Fruit fly (Drosophila melanogaster) S2 (cell line): ENCODE results near the gene kra.

Experiments
- CG8478 ChIP-seq: fragments of >200 bp; optimal IDR thresholded peaks from 2 replicates; lab custom pipeline; 2018
- CTCF ChIP-seq, 2 experiments: fragments of >200 bp; optimal IDR thresholded peaks; 2 replicates each; lab custom pipeline; 2018

DNA sequence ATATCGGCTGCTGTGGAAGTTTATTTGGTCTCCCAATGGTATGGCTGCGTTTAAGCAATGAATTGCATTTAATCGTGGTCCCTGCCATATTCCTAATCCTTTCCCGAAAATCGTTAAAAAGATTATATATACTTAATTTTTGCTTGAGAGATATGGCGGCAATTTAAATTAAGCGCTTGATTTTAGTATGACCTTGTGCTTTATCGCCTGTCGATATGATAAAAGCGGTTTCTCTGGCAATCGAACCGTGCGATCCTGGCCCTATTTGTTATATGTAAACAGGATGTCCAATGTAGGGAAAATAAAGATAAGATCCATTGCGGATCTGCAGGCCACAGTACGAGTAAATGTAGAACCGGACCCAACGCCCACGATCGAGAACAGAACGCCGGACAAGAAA is 46.1 kb downstream of the kra start, which contains the start of gene Snm1:
- no peak for TF ChIP-seq CTCF (optimal IDR thresholded peaks at IDR 0.05; lab: Kevin White, UChicago)
- no peak for TF ChIP-seq CG8478
